Fruit fly (Drosophila melanogaster) whole organism, embryonic: ENCODE results near the gene CG32236.

ENCODE experiments used
- CG10147 ChIP-seq: fragments of 200-800 bp; sonication (Bioruptor generic); optimal IDR thresholded peaks from 2 replicates; lab custom pipeline; 2019; ENCODE audit warnings: missing biosample characterization, mild to moderate bottlenecking, missing genetic modification characterization, moderate library complexity
- CG1024 ChIP-seq: fragments of 200-800 bp; sonication (Bioruptor generic); IDR thresholded peaks from 2 replicates; pipeline ENCODE4 v1.3.6; 2022; ENCODE audit warnings: missing biosample characterization, missing genetic modification characterization
- CG10431 ChIP-seq: fragments of 200-800 bp; sonication (Bioruptor generic); optimal IDR thresholded peaks from 3 replicates; lab custom pipeline; 2018; ENCODE audit warnings: missing biosample characterization, mild to moderate bottlenecking, missing genetic modification characterization
- CG11247 ChIP-seq: fragments of 200-800 bp; sonication (Bioruptor generic); IDR thresholded peaks from 2 replicates; pipeline ENCODE4 v1.3.6; 2022; ENCODE audit warnings: missing biosample characterization, missing genetic modification characterization
- CG11456 ChIP-seq: fragments of 200-800 bp; sonication (Bioruptor generic); IDR thresholded peaks from 3 replicates; pipeline ENCODE4 v1.3.6; 2022; ENCODE audit warnings: missing biosample characterization, missing genetic modification characterization
- CG11504 ChIP-seq: fragments of 200-800 bp; sonication (Bioruptor generic); optimal IDR thresholded peaks from 3 replicates; lab custom pipeline; 2019; ENCODE audit warnings: missing biosample characterization, mild to moderate bottlenecking, missing genetic modification characterization, moderate library complexity
- CG12236 ChIP-seq: fragments of 200-800 bp; sonication (Bioruptor generic); optimal IDR thresholded peaks from 2 replicates; lab custom pipeline; 2016; ENCODE audit warnings: missing biosample characterization, missing genetic modification characterization
- CG12769 ChIP-seq: fragments of 200-800 bp; sonication (Bioruptor generic); optimal IDR thresholded peaks from 2 replicates; lab custom pipeline; 2019; ENCODE audit warnings: missing biosample characterization, mild to moderate bottlenecking, missing genetic modification characterization, moderate library complexity
- CG13296 ChIP-seq: fragments of 200-800 bp; sonication (Bioruptor generic); optimal IDR thresholded peaks from 3 replicates; lab custom pipeline; 2018; ENCODE audit warnings: missing biosample characterization, mild to moderate bottlenecking, missing genetic modification characterization
- CG15479 ChIP-seq: fragments of 200-800 bp; sonication (Bioruptor generic); optimal IDR thresholded peaks from 3 replicates; lab custom pipeline; 2019; ENCODE audit warnings: missing biosample characterization, mild to moderate bottlenecking, missing genetic modification characterization, moderate library complexity
- CG16779 ChIP-seq: fragments of 200-800 bp; sonication (Bioruptor generic); IDR thresholded peaks from 2 replicates; pipeline ENCODE4 v1.3.6; 2022; ENCODE audit warnings: missing biosample characterization, missing genetic modification characterization
- CG17912 ChIP-seq: fragments of 200-800 bp; sonication (Bioruptor generic); optimal IDR thresholded peaks from 2 replicates; lab custom pipeline; 2018; ENCODE audit warnings: missing biosample characterization, mild to moderate bottlenecking, missing genetic modification characterization
- CG2129 ChIP-seq: fragments of 200-800 bp; sonication (Bioruptor generic); IDR thresholded peaks from 2 replicates; pipeline ENCODE4 v1.3.6; 2022; ENCODE audit warnings: missing biosample characterization, missing genetic modification characterization; ENCODE audit not compliant: partially characterized antibody
- CG4328 ChIP-seq: fragments of 200-800 bp; sonication (Bioruptor generic); optimal IDR thresholded peaks from 3 replicates; lab custom pipeline; 2017; ENCODE audit warnings: missing biosample characterization, missing genetic modification reagents, missing genetic modification characterization
- CG4617 ChIP-seq: fragments of 200-800 bp; sonication (Bioruptor generic); optimal IDR thresholded peaks from 3 replicates; lab custom pipeline; 2016; ENCODE audit warnings: missing biosample characterization, missing genetic modification characterization, borderline replicate concordance
- CG6175 ChIP-seq: fragments of 200-800 bp; sonication (Bioruptor generic); IDR thresholded peaks from 3 replicates; pipeline ENCODE4 v1.3.6; 2022; ENCODE audit warnings: missing biosample characterization, missing genetic modification characterization
- CG6813 ChIP-seq: fragments of 200-800 bp; sonication (Bioruptor generic); optimal IDR thresholded peaks from 2 replicates; lab custom pipeline; 2017; ENCODE audit warnings: missing biosample characterization, missing genetic modification characterization, mild to moderate bottlenecking, moderate library complexity, missing genetic modification reagents
- CG7271 ChIP-seq: fragments of 200-800 bp; sonication (Bioruptor generic); optimal IDR thresholded peaks from 2 replicates; lab custom pipeline; 2018; ENCODE audit warnings: missing biosample characterization, mild to moderate bottlenecking, missing genetic modification characterization, moderate library complexity
- CG9797 ChIP-seq: fragments of 200-800 bp; sonication (Bioruptor generic); optimal IDR thresholded peaks from 3 replicates; lab custom pipeline; 2018; ENCODE audit warnings: missing biosample characterization, mild to moderate bottlenecking, missing genetic modification characterization
- CG9876 ChIP-seq: fragments of 200-800 bp; sonication (Bioruptor generic); optimal IDR thresholded peaks from 2 replicates; lab custom pipeline; 2016; ENCODE audit warnings: missing biosample characterization, missing genetic modification characterization
- Camta ChIP-seq: fragments of 200-800 bp; sonication (Bioruptor generic); optimal IDR thresholded peaks from 2 replicates; lab custom pipeline; 2016; ENCODE audit warnings: missing biosample characterization, missing genetic modification characterization
- Ets97D ChIP-seq: fragments of 200-800 bp; sonication (Bioruptor generic); optimal IDR thresholded peaks from 3 replicates; lab custom pipeline; 2016; ENCODE audit warnings: missing biosample characterization, missing genetic modification characterization
- Fer3 ChIP-seq: fragments of 200-800 bp; sonication (Bioruptor generic); optimal IDR thresholded peaks from 2 replicates; lab custom pipeline; 2018; ENCODE audit warnings: missing biosample characterization, mild to moderate bottlenecking, missing genetic modification characterization, moderate library complexity
- H15 ChIP-seq: fragments of 200-800 bp; sonication (Bioruptor generic); IDR thresholded peaks from 3 replicates; pipeline ENCODE4 v1.3.6; 2022; ENCODE audit warnings: missing biosample characterization, missing genetic modification characterization
- Hr78 ChIP-seq, 2 experiments: fragments of 200-800 bp in 1 of 2; fragments of >200 bp in 1 of 2; sonication (Bioruptor generic) in 1 of 2; optimal IDR thresholded peaks; 2 replicates each; lab custom pipeline; 2017 to 2019; ENCODE audit warnings: missing biosample characterization in 2 of 2, missing genetic modification characterization in 2 of 2, mild to moderate bottlenecking in 1 of 2, moderate library complexity in 1 of 2
- NK7.1 ChIP-seq: fragments of 200-800 bp; sonication (Bioruptor generic); optimal IDR thresholded peaks from 3 replicates; lab custom pipeline; 2016; ENCODE audit warnings: missing biosample characterization, missing genetic modification characterization
- Nf-YA ChIP-seq: fragments of 200-800 bp; sonication (Bioruptor generic); IDR thresholded peaks from 2 replicates; pipeline ENCODE4 v1.3.6; 2022; ENCODE audit warnings: missing biosample characterization, missing genetic modification characterization
- PHDP ChIP-seq: fragments of 200-800 bp; sonication (Bioruptor generic); optimal IDR thresholded peaks from 3 replicates; lab custom pipeline; 2018; ENCODE audit warnings: missing biosample characterization, mild to moderate bottlenecking, missing genetic modification characterization, moderate library complexity
- Side ChIP-seq: fragments of 200-800 bp; sonication (Bioruptor generic); optimal IDR thresholded peaks from 2 replicates; lab custom pipeline; 2016; ENCODE audit warnings: missing biosample characterization, missing genetic modification characterization
- ab ChIP-seq: fragments of 200-800 bp; sonication (Bioruptor generic); optimal IDR thresholded peaks from 2 replicates; lab custom pipeline; 2016; ENCODE audit warnings: missing biosample characterization, missing genetic modification characterization
- abd-A ChIP-seq: fragments of 200-800 bp; sonication (Bioruptor generic); optimal IDR thresholded peaks from 3 replicates; lab custom pipeline; 2019; ENCODE audit warnings: missing biosample characterization, mild to moderate bottlenecking, missing genetic modification characterization, moderate library complexity
- al ChIP-seq: fragments of 200-800 bp; sonication (Bioruptor generic); IDR thresholded peaks from 2 replicates; pipeline ENCODE4 v1.3.6; 2022; ENCODE audit warnings: missing biosample characterization, missing genetic modification characterization
- bbx ChIP-seq: fragments of 200-800 bp; sonication (Bioruptor generic); IDR thresholded peaks from 2 replicates; pipeline ENCODE4 v1.3.6; 2022; ENCODE audit warnings: missing biosample characterization, missing genetic modification characterization; ENCODE audit not compliant: partially characterized antibody
- bigmax ChIP-seq: fragments of 200-800 bp; sonication (Bioruptor generic); optimal IDR thresholded peaks from 2 replicates; lab custom pipeline; 2018; ENCODE audit warnings: missing biosample characterization, mild to moderate bottlenecking, missing genetic modification characterization
- cad ChIP-seq: fragments of >200 bp; optimal IDR thresholded peaks from 2 replicates; lab custom pipeline; 2017; ENCODE audit warnings: missing biosample characterization, missing genetic modification characterization
- crc ChIP-seq: fragments of 200-800 bp; sonication (Bioruptor generic); optimal IDR thresholded peaks from 2 replicates; lab custom pipeline; 2016; ENCODE audit warnings: missing biosample characterization, missing genetic modification characterization
- gem ChIP-seq: fragments of 200-800 bp; sonication (Bioruptor generic); optimal IDR thresholded peaks from 2 replicates; lab custom pipeline; 2019; ENCODE audit warnings: missing biosample characterization, mild to moderate bottlenecking, missing genetic modification characterization, moderate library complexity
- ham ChIP-seq: fragments of 200-800 bp; sonication (Bioruptor generic); IDR thresholded peaks from 2 replicates; pipeline ENCODE4 v1.3.6; 2022; ENCODE audit warnings: missing biosample characterization, missing genetic modification characterization
- nmo ChIP-seq: fragments of 200-800 bp; sonication (Bioruptor generic); optimal IDR thresholded peaks from 2 replicates; lab custom pipeline; 2018; ENCODE audit warnings: missing biosample characterization, mild to moderate bottlenecking, missing genetic modification characterization, moderate library complexity
- odd ChIP-seq: fragments of 200-800 bp; sonication (Bioruptor generic); optimal IDR thresholded peaks from 2 replicates; lab custom pipeline; 2017; ENCODE audit warnings: missing biosample characterization, mild to moderate bottlenecking, missing genetic modification characterization
- p53 ChIP-seq: fragments of 200-800 bp; sonication (Bioruptor generic); optimal IDR thresholded peaks from 2 replicates; lab custom pipeline; 2016; ENCODE audit warnings: missing biosample characterization, missing genetic modification characterization
- pum ChIP-seq: fragments of 200-800 bp; sonication (Bioruptor generic); optimal IDR thresholded peaks from 2 replicates; lab custom pipeline; 2016; ENCODE audit warnings: missing biosample characterization, missing genetic modification characterization
- run ChIP-seq: fragments of 200-800 bp; sonication (Bioruptor generic); optimal IDR thresholded peaks from 3 replicates; lab custom pipeline; 2018; ENCODE audit warnings: missing biosample characterization, mild to moderate bottlenecking, missing genetic modification characterization
- sens ChIP-seq: fragments of 200-800 bp; sonication (Bioruptor generic); peaks from one replicate; lab custom pipeline; 2016; ENCODE audit warnings: missing biosample characterization, missing genetic modification characterization
- stc ChIP-seq: fragments of 200-800 bp; sonication (Bioruptor generic); IDR thresholded peaks from 2 replicates; pipeline ENCODE4 v1.3.6; 2022; ENCODE audit warnings: missing biosample characterization, missing genetic modification characterization
- tll ChIP-seq, 2 experiments: fragments of 200-800 bp in 1 of 2; fragments of >200 bp in 1 of 2; sonication (Bioruptor generic) in 1 of 2; optimal IDR thresholded peaks; 2 replicates each; lab custom pipeline; 2017 to 2019; ENCODE audit warnings: missing biosample characterization in 2 of 2, missing genetic modification characterization in 2 of 2, mild to moderate bottlenecking in 1 of 2, moderate library complexity in 1 of 2
- twi ChIP-seq: fragments of 200-800 bp; optimal IDR thresholded peaks from 2 replicates; lab custom pipeline; 2019; ENCODE audit warnings: missing biosample characterization, mild to moderate bottlenecking, missing genetic modification characterization, moderate library complexity
- zen ChIP-seq: fragments of 200-800 bp; sonication (Bioruptor generic); optimal IDR thresholded peaks from 3 replicates; lab custom pipeline; 2018; ENCODE audit warnings: missing biosample characterization, mild to moderate bottlenecking, missing genetic modification characterization, moderate library complexity

CG32236 gene

dm6 chr3L:4698032-4698431 lies 30.8 kb upstream of the CG32236 start (continued):
- TF ChIP-seq CG13296, result peak; percentile 84
- TF ChIP-seq CG11247 (GFP tag; lab: Robert Waterston, UW), result peak; percentile 73
- no peak for TF ChIP-seq CG15479 (GFP tag; lab: Kevin White, UChicago)
- peak; percentile 77 for TF ChIP-seq Nf-YA (GFP tag; lab: Robert Waterston, UW)
- no peak for TF ChIP-seq CG7271 (tag; lab: Kevin White, UChicago)
- TF ChIP-seq CG12769, result peak; percentile 89
- peak; percentile 71 for TF ChIP-seq pum (GFP tag; lab: Kevin White, UChicago)
- peak; percentile 76 for TF ChIP-seq Side (GFP tag; lab: Kevin White, UChicago)
- peak; percentile 84 for TF ChIP-seq stc
- TF ChIP-seq CG6813 (GFP tag; lab: Kevin White, UChicago), result peak; percentile 72
- TF ChIP-seq CG4617, result peak; percentile 36
- peak; percentile 52 for TF ChIP-seq abd-A (tag; lab: Kevin White, UChicago)
- no peak for TF ChIP-seq p53 (GFP tag; lab: Kevin White, UChicago)
- peak; percentile 53 for TF ChIP-seq NK7.1 (GFP tag; lab: Kevin White, UChicago)
- TF ChIP-seq gem (tag; lab: Kevin White, UChicago), result peak; percentile 88
- peak; percentile 79 for TF ChIP-seq odd (GFP tag; lab: Kevin White, UChicago)
- TF ChIP-seq CG6175 (GFP tag; lab: Robert Waterston, UW), result peak; percentile 75; the same call in 1 of the 3 replicates
- peak; percentile 69 for TF ChIP-seq CG9876 (GFP tag; lab: Kevin White, UChicago)
- peak; percentile 58 for TF ChIP-seq ab
- TF ChIP-seq CG9797 (GFP tag; lab: Kevin White, UChicago), result no peak
- TF ChIP-seq Hr78 (GFP tag; optimal IDR thresholded peaks at IDR 0.05; lab: Kevin White, UChicago), result peak in 1 of 2 experiments; percentile 43
- peak; percentile 69 for TF ChIP-seq CG16779 (GFP tag; lab: Robert Waterston, UW)
- peak; percentile 3 for TF ChIP-seq Ets97D (GFP tag; lab: Kevin White, UChicago)
- TF ChIP-seq H15 (GFP tag; lab: Robert Waterston, UW), result peak; percentile 84
- TF ChIP-seq ham, result no peak
- TF ChIP-seq CG17912 (GFP tag; lab: Kevin White, UChicago), result no peak
- TF ChIP-seq run (tag; lab: Kevin White, UChicago), result peak; percentile 44
- TF ChIP-seq Fer3 (tag; lab: Kevin White, UChicago), result peak; percentile 87
- TF ChIP-seq nmo, result peak; percentile 87
- TF ChIP-seq CG10147 (GFP tag; lab: Kevin White, UChicago), result peak; percentile 76
- TF ChIP-seq CG10431 (GFP tag; lab: Kevin White, UChicago), result peak; percentile 49
- no peak for TF ChIP-seq bbx (GFP tag; lab: Robert Waterston, UW)
- TF ChIP-seq CG1024, result peak; percentile 82
- TF ChIP-seq al (GFP tag; lab: Robert Waterston, UW), result peak; percentile 76
- TF ChIP-seq, all 482 proteins: peak for 390

DNA sequence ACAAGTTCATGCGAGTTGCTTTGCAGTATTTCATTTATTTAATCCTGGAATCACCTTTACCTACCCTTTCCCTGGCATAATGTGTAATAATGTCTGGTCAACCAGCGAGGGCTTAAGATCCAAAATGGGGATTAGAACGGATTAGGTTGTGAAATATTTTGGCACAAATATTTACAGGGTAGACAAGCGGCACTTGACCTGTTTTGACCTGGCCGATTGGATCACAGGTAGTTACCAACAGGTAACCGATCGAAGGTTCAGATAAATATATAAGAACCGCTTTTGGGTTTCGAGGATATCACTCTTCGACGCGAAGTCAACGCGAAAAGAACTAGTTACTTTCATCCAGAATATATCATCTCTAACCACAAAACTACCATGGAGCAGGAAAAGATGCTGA lies 30.1 kb upstream of the CG32236 start, which contains the start of gene CG13713:
CG13713 (plus strand) TSS at position 301 of the 400 bp plus-strand sequence.
- no peak for TF ChIP-seq CG4328 (GFP tag; lab: Kevin White, UChicago)
- peak; percentile 63 for TF ChIP-seq sens (GFP tag; lab: Kevin White, UChicago)
- TF ChIP-seq CG15479 (GFP tag; lab: Kevin White, UChicago), result peak; percentile 40

DNA sequence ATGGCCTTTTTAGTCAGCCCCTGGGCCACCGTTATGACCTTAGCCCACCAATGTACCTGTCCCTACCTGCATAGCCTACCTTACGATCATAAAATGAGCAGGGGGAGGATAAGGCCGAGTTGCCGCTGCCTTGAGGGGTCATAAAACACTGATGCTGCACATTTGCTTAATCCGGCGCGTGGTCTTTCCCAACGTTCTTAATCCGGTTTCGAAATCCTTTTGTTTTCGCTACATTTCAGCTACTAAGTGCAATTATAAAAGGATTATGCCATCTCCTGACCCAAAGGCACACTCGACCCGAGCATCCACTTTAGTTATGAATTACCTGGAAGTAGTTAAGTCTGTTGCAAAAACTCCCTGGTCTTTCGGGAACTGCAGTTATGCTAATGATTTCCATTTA lies 29.2 kb upstream of the CG32236 start:
- TF ChIP-seq twi (peak; percentile 21), Camta (no peak), crc (GFP tag; lab: Kevin White, UChicago) (no peak), bigmax (no peak), CG12236 (no peak), CG11504 (tag; lab: Kevin White, UChicago) (no peak), zen (peak; percentile 95), tll (GFP tag; optimal IDR thresholded peaks at IDR 0.05; lab: Kevin White, UChicago) (peak in 1 of 2 experiments; percentile 92), CG2129 (GFP tag; lab: Robert Waterston, UW) (no peak), cad (GFP tag; lab: Kevin White, UChicago) (peak; percentile 98), CG11456 (GFP tag; lab: Robert Waterston, UW) (0 out of 3 replicates have a peak, but pooled peaks have one; percentile 6), PHDP (tag; lab: Kevin White, UChicago) (no peak), CG15479 (GFP tag; lab: Kevin White, UChicago) (peak; percentile 96)
